Worm (Caenorhabditis elegans) whole organism, midembryonic: ENCODE results near the gene PDB1.1.

Source experiments
- T22C8.4 ChIP-seq: fragments of 200-800 bp; sonication (Bioruptor generic); IDR thresholded peaks from 2 replicates; pipeline ENCODE4 v1.3.6; 2022; ENCODE audit warnings: missing genetic modification characterization, missing compliant biosample characterization
- flt-1 ChIP-seq: fragments of 200-800 bp; sonication (Bioruptor generic); IDR thresholded peaks from 2 replicates; pipeline ENCODE4 v1.3.6; 2022; ENCODE audit warnings: missing genetic modification characterization, missing compliant biosample characterization
- ref-1 ChIP-seq: fragments of 200-800 bp; sonication (Bioruptor generic); conservative IDR thresholded peaks from 2 replicates; pipeline ENCODE4 v1.3.6; 2022; ENCODE audit warnings: missing genetic modification reagents, missing genetic modification characterization, missing compliant biosample characterization
- tab-1 ChIP-seq: fragments of 200-800 bp; sonication (Bioruptor generic); IDR thresholded peaks from 2 replicates; pipeline ENCODE4 v1.3.6; 2022; ENCODE audit warnings: missing genetic modification characterization, missing compliant biosample characterization
- ztf-23 ChIP-seq: fragments of 200-800 bp; sonication (Bioruptor generic); IDR thresholded peaks from 2 replicates; pipeline ENCODE4 v1.3.6; 2022; ENCODE audit warnings: missing genetic modification reagents, missing genetic modification characterization, missing compliant biosample characterization

- TF ChIP-seq flt-1 (GFP tag; lab: Robert Waterston, UW) (no peak; the same call in none of the 2 replicates), ref-1 (GFP tag; lab: Robert Waterston, UW) (no peak), ztf-23 (no peak), T22C8.4 (no peak), tab-1 (no peak)
These were observed 51.7 kb downstream of the PDB1.1 start for ce11 chrX:7507141-7507540.
